Worm (Caenorhabditis elegans): ENCODE data around the gene F45E4.6.

- TF ChIP-seq med-1 (GFP tag; optimal IDR thresholded peaks at IDR 0.05; ENCODE audit: insufficient read depth) (no peak), flt-1 (GFP tag; IDR thresholded peaks at IDR 0.05) (no peak), T22C8.4 (GFP tag; IDR thresholded peaks at IDR 0.05) (no peak), ref-1 (GFP tag; conservative IDR thresholded peaks at IDR 0.05) (no peak), cog-1 (tag; optimal IDR thresholded peaks at IDR 0.05) (no peak)
Measured at ce11 chrIV:7642971-7643370, 10.6 kb upstream of the F45E4.6 start, which contains the start of gene nlp-20.

Data from whole organism, midembryonic.